Worm (Caenorhabditis elegans) whole organism, L2 larva: ENCODE results near the gene T28A11.2.

Experiments
- R02D3.7 ChIP-seq: fragments of 150-350 bp; optimal IDR thresholded peaks from 2 replicates; lab custom pipeline; 2014; ENCODE audit warnings: missing biosample characterization, missing genetic modification characterization
- aly-2 ChIP-seq: fragments of 150-350 bp; optimal IDR thresholded peaks from 2 replicates; lab custom pipeline; 2014; ENCODE audit warnings: missing biosample characterization, missing genetic modification characterization
- ceh-82 ChIP-seq: fragments of 150-350 bp; optimal IDR thresholded peaks from 2 replicates; lab custom pipeline; 2014; ENCODE audit warnings: missing biosample characterization, missing genetic modification characterization
- dmd-4 ChIP-seq: sonication (generic microtip); optimal IDR thresholded peaks from 2 replicates; lab custom pipeline; 2017; ENCODE audit warnings: missing biosample characterization, missing genetic modification characterization
- egl-27 ChIP-seq: sonication (generic microtip); optimal IDR thresholded peaks from 3 replicates; lab custom pipeline; 2017; ENCODE audit warnings: missing biosample characterization, missing genetic modification reagents, missing genetic modification characterization
- elt-3 ChIP-seq: sonication (generic microtip); optimal IDR thresholded peaks from 2 replicates; lab custom pipeline; 2017; ENCODE audit warnings: missing biosample characterization, missing genetic modification characterization
- lin-13 ChIP-seq: fragments of 150-350 bp; optimal IDR thresholded peaks from 2 replicates; lab custom pipeline; 2014; ENCODE audit warnings: missing biosample characterization, missing genetic modification reagents, missing genetic modification characterization
- lin-39 ChIP-seq: fragments of 150-350 bp; optimal IDR thresholded peaks from 2 replicates; lab custom pipeline; 2014; ENCODE audit warnings: missing biosample characterization, missing genetic modification reagents, missing genetic modification characterization
- nhr-12 ChIP-seq: fragments of 150-350 bp; optimal IDR thresholded peaks from 2 replicates; lab custom pipeline; 2014; ENCODE audit warnings: missing biosample characterization, missing genetic modification characterization
- unc-39 ChIP-seq: fragments of 150-350 bp; optimal IDR thresholded peaks from 2 replicates; lab custom pipeline; 2014; ENCODE audit warnings: missing biosample characterization, missing genetic modification characterization
- unc-62 ChIP-seq: fragments of 150-350 bp; optimal IDR thresholded peaks from 2 replicates; lab custom pipeline; 2014; ENCODE audit warnings: missing biosample characterization, missing genetic modification reagents, missing genetic modification characterization
- ztf-11 ChIP-seq: sonication (generic microtip); optimal IDR thresholded peaks from 2 replicates; lab custom pipeline; 2017; ENCODE audit warnings: missing biosample characterization, missing genetic modification characterization

- TF ChIP-seq ceh-82: no peak
- TF ChIP-seq unc-62 (GFP tag; lab: Kevin White, UChicago): no peak
- TF ChIP-seq aly-2 (tag; lab: Kevin White, UChicago): no peak
- TF ChIP-seq elt-3 (tag; lab: Kevin White, UChicago): no peak
- no peak for TF ChIP-seq R02D3.7 (tag; lab: Kevin White, UChicago)
- TF ChIP-seq lin-13 (GFP tag; lab: Kevin White, UChicago): no peak
- TF ChIP-seq unc-39: no peak
- TF ChIP-seq egl-27 (tag; lab: Kevin White, UChicago): no peak
- no peak for TF ChIP-seq dmd-4 (tag; lab: Kevin White, UChicago)
- no peak for TF ChIP-seq ztf-11 (tag; lab: Kevin White, UChicago)
- TF ChIP-seq nhr-12 (tag; lab: Kevin White, UChicago): no peak
- TF ChIP-seq lin-39 (tag; lab: Kevin White, UChicago): no peak
Observed at ce11 chrV:3247515-3247914, 32.7 kb upstream of the T28A11.2 start, which contains the start of gene srj-8.
